Worm (Caenorhabditis elegans): ENCODE results near the gene Y45G12B.2.

DNA sequence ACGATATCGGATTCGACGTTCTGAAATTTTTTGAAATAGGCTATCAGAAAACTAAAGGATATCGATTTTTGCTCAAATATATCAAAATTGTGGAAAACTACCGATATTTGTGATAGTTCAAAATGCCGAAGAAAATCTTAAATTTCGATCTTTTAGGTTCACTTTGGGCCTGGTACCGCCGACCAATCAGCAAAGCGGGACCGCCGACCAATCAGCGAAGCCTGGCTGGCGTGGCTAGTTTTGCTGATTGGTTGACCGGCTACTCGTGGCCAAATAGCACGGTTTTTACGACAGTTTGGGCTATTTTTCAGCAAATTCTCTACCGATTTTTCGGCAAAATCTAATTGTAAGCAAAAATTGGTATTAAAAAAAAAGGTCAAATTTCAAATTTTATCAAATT, 15.6 kb downstream of the Y45G12B.2 start:
- TF ChIP-seq hnd-1 (tag; optimal IDR thresholded peaks at IDR 0.05) (no peak), ets-7 (tag; optimal IDR thresholded peaks at IDR 0.05) (no peak), hmg-4 (GFP tag; optimal IDR thresholded peaks at IDR 0.05) (no peak), scrt-1 (GFP tag; IDR thresholded peaks at IDR 0.05) (no peak)
